Worm (Caenorhabditis elegans): ENCODE data around the gene C44B7.5.

Gene C44B7.5

ce11 chrII:6844227-6845005 is 28.0 kb downstream of the C44B7.5 start (continued):
- no peak for TF ChIP-seq daf-12 (tag; optimal IDR thresholded peaks at IDR 0.05)
- TF ChIP-seq daf-19 (GFP tag; conservative IDR thresholded peaks at IDR 0.05), result no peak
- TF ChIP-seq zag-1 (tag; optimal IDR thresholded peaks at IDR 0.05), result no peak
- TF ChIP-seq lsy-2 (tag; optimal IDR thresholded peaks at IDR 0.05), result peak in 1 of 2 experiments; percentile 18
- peak; percentile 47 for TF ChIP-seq hlh-30 (tag; optimal IDR thresholded peaks at IDR 0.05; ENCODE audit: insufficient read depth)
- no peak for TF ChIP-seq Y105C5A.15 (GFP tag; IDR thresholded peaks at IDR 0.05)

DNA sequence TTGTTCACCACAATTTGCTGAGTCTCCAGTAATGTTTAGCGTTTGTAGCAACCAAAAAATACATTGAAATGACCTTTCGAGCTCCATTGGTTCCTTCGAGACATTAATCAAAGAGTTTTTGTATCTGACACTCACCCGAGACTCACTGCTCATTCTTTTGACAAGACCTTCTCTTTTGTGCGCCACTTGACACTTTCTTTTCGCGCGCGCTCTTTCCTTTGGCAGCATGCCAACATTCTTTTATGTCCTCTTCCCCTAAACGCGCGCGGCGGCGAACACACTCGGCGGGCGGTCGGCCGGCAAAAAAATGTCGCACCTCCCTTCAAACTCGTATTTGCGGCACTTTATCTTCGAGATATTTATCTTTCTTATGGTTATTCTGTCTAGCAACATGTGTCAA is 28.7 kb downstream of the C44B7.5 start:
- TF ChIP-seq madf-5 (GFP tag; IDR thresholded peaks at IDR 0.05) (no peak), ceh-20 (GFP tag; IDR thresholded peaks at IDR 0.05) (no peak), nhr-48 (tag; optimal IDR thresholded peaks at IDR 0.05) (no peak), cey-2 (tag; optimal IDR thresholded peaks at IDR 0.05; ENCODE audit: borderline replicate concordance, insufficient read depth) (no peak), daf-8 (GFP tag; IDR thresholded peaks at IDR 0.05) (no peak), skn-1 (tag; optimal IDR thresholded peaks at IDR 0.05) (no peak), mes-2 (tag; optimal IDR thresholded peaks at IDR 0.05; ENCODE audit: poor library complexity, severe bottlenecking) (peak; percentile 47), F26F4.8 (GFP tag; conservative IDR thresholded peaks at IDR 0.05) (no peak), ceh-32 (tag; optimal IDR thresholded peaks at IDR 0.05; ENCODE audit: poor library complexity) (no peak), saeg-2 (GFP tag; IDR thresholded peaks at IDR 0.05) (no peak), aha-1 (tag) (no peak), gei-8 (GFP tag; optimal IDR thresholded peaks at IDR 0.05) (no peak), mdt-29 (GFP tag; IDR thresholded peaks at IDR 0.05) (no peak), hmg-1.1 (GFP tag; IDR thresholded peaks at IDR 0.05) (peak; percentile 29; the same call in 1 of the 2 replicates), spr-3 (GFP tag; optimal IDR thresholded peaks at IDR 0.05) (no peak), dpl-1 (GFP tag; optimal IDR thresholded peaks at IDR 0.05) (no peak), sdz-12 (GFP tag; optimal IDR thresholded peaks at IDR 0.05) (no peak), lir-3 (tag; optimal IDR thresholded peaks at IDR 0.05) (no peak), ctbp-1 (GFP tag; IDR thresholded peaks at IDR 0.05) (no peak), hlh-30 (tag; optimal IDR thresholded peaks at IDR 0.05; ENCODE audit: insufficient read depth) (no peak), zag-1 (tag; optimal IDR thresholded peaks at IDR 0.05) (no peak), tag-97 (GFP tag; IDR thresholded peaks at IDR 0.05) (no peak), ceh-44 (GFP tag; IDR thresholded peaks at IDR 0.05) (no peak), ZK337.2 (GFP tag; IDR thresholded peaks at IDR 0.05) (no peak), nhr-11 (tag; optimal IDR thresholded peaks at IDR 0.05) (no peak), zfp-2 (tag; optimal IDR thresholded peaks at IDR 0.05) (no peak), dve-1 (tag; optimal IDR thresholded peaks at IDR 0.05; ENCODE audit: insufficient read depth) (no peak), T26A8.4 (GFP tag; IDR thresholded peaks at IDR 0.05) (no peak), lin-39 (tag; optimal IDR thresholded peaks at IDR 0.05) (no peak), lin-13 (GFP tag; optimal IDR thresholded peaks at IDR 0.05) (no peak), dmd-9 (GFP tag; IDR thresholded peaks at IDR 0.05) (no peak), tra-1 (GFP tag; IDR thresholded peaks at IDR 0.05) (0 out of 2 replicates have a peak, but pooled peaks have one; percentile 37), nhr-6 (tag; optimal IDR thresholded peaks at IDR 0.05) (no peak), F37D6.2 (tag; optimal IDR thresholded peaks at IDR 0.05) (no peak), F49E8.2 (tag; optimal IDR thresholded peaks at IDR 0.05; ENCODE audit: borderline replicate concordance) (no peak), spr-1 (tag; optimal IDR thresholded peaks at IDR 0.05) (no peak), lin-15B (tag; optimal IDR thresholded peaks at IDR 0.05) (no peak), php-3 (GFP tag; IDR thresholded peaks at IDR 0.05) (0 out of 2 replicates have a peak, but pooled peaks have one; percentile 8), daf-16 (GFP tag; optimal IDR thresholded peaks at IDR 0.05) (no peak), daf-16 (tag; optimal IDR thresholded peaks at IDR 0.05) (no peak), lin-38 (GFP tag; IDR thresholded peaks at IDR 0.05) (no peak), snpc-1.2 (GFP tag; IDR thresholded peaks at IDR 0.05) (no peak), snpc-4 (tag; optimal IDR thresholded peaks at IDR 0.05) (no peak), nhr-41 (GFP tag; IDR thresholded peaks at IDR 0.05) (peak; percentile 10; the same call in 1 of the 2 replicates)
